Fruit fly (Drosophila melanogaster): ENCODE measurements around the gene CG33229.
A peak's percentile ranks its signal among the peaks of the same experiment; 100 is the strongest.

CG33229 gene

DNA sequence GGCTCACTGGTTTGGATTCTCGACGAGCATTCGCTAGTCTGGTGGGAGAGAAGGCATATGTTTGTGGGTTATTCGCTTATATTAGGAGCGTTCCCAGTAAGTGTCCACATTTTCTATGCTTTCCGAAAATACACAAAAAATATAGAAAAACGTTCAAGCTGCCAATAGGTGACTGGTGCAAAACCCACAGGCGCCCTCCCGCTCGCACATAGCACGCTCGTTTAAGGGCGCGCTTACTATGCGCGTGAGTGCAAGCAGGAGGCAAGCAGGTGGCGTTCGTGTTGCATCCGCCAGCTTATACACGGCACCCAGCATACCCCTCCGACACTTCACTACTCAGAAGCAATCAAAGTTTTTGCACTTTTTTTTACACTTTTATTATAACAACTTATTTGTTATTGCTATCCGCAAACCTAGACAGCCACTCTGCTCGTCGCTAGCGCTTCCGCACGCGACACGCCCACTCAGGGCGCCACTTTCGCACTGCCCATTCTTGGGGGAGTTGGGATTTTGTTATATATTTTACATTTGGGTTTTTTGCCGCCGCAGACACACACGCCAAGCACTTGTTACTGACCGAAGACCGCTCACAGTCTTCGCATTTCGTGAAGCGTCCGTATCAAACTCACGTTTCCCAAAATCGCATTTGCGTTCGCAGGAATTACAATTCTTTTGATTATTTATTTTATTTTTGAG lies 24.5 kb upstream of the CG33229 start (continued):
- no peak for TF ChIP-seq Fer3 (tag; optimal IDR thresholded peaks at IDR 0.05)
- TF ChIP-seq CG11085 (GFP tag; IDR thresholded peaks at IDR 0.05): no peak
- TF ChIP-seq CG17361 (GFP tag; IDR thresholded peaks at IDR 0.05): no peak
- TF ChIP-seq gcm (GFP tag; optimal IDR thresholded peaks at IDR 0.05): no peak
- TF ChIP-seq NC2α (GFP tag; optimal IDR thresholded peaks at IDR 0.05): no peak
- no peak for TF ChIP-seq sima (GFP tag; optimal IDR thresholded peaks at IDR 0.05)
- no peak for TF ChIP-seq ems (GFP tag; optimal IDR thresholded peaks at IDR 0.05)
- no peak for TF ChIP-seq pb (GFP tag; optimal IDR thresholded peaks at IDR 0.05)
- TF ChIP-seq CG10267 (tag; optimal IDR thresholded peaks at IDR 0.05): no peak
- no peak for TF ChIP-seq H15 (GFP tag; IDR thresholded peaks at IDR 0.05)
- TF ChIP-seq rib (GFP tag; IDR thresholded peaks at IDR 0.05): peak; percentile 33; the same call in 1 of the 2 replicates
- TF ChIP-seq psq (GFP tag; optimal IDR thresholded peaks at IDR 0.05): no peak
- TF ChIP-seq sob (GFP tag; IDR thresholded peaks at IDR 0.05): peak; percentile 51
- TF ChIP-seq CG10654 (GFP tag; optimal IDR thresholded peaks at IDR 0.05): no peak
- no peak for TF ChIP-seq nom (GFP tag; optimal IDR thresholded peaks at IDR 0.05)
- TF ChIP-seq CG4282 (GFP tag; optimal IDR thresholded peaks at IDR 0.05): no peak
- TF ChIP-seq CG9817 (tag; optimal IDR thresholded peaks at IDR 0.05): peak; percentile 35
- no peak for TF ChIP-seq CG4854 (GFP tag; optimal IDR thresholded peaks at IDR 0.05)
- TF ChIP-seq CG9876 (GFP tag; optimal IDR thresholded peaks at IDR 0.05): peak; percentile 30
- TF ChIP-seq CG12391 (tag; optimal IDR thresholded peaks at IDR 0.05): no peak
- peak; percentile 4 for TF ChIP-seq CG9609 (GFP tag; optimal IDR thresholded peaks at IDR 0.05)
- no peak for TF ChIP-seq CG16863 (GFP tag; optimal IDR thresholded peaks at IDR 0.05)
- TF ChIP-seq Myb (GFP tag; optimal IDR thresholded peaks at IDR 0.05): no peak
- TF ChIP-seq CG13624 (GFP tag; optimal IDR thresholded peaks at IDR 0.05): no peak
- no peak for TF ChIP-seq pan (optimal IDR thresholded peaks at IDR 0.05)
- TF ChIP-seq pan (GFP tag; optimal IDR thresholded peaks at IDR 0.05 in 1 of 2, IDR thresholded peaks at IDR 0.05 in 1 of 2): no peak
- peak; percentile 35 for TF ChIP-seq Dek (tag; optimal IDR thresholded peaks at IDR 0.05)
- no peak for TF ChIP-seq btn (GFP tag; optimal IDR thresholded peaks at IDR 0.05)
- TF ChIP-seq CG1792 (GFP tag; optimal IDR thresholded peaks at IDR 0.05): no peak
- TF ChIP-seq CG12219 (GFP tag; optimal IDR thresholded peaks at IDR 0.05): no peak
- no peak for TF ChIP-seq hbn (GFP tag; IDR thresholded peaks at IDR 0.05; ENCODE audit: partially characterized antibody)
- no peak for TF ChIP-seq dimm (GFP tag; IDR thresholded peaks at IDR 0.05)
- peak; percentile 23 for TF ChIP-seq Atf3 (GFP tag; optimal IDR thresholded peaks at IDR 0.05)
- TF ChIP-seq YL-1 (GFP tag; optimal IDR thresholded peaks at IDR 0.05): peak; percentile 87
- TF ChIP-seq CG14667 (GFP tag; IDR thresholded peaks at IDR 0.05): no peak
- TF ChIP-seq onecut (GFP tag; IDR thresholded peaks at IDR 0.05): peak; percentile 21; the same call in 1 of the 2 replicates
- TF ChIP-seq dati (GFP tag; IDR thresholded peaks at IDR 0.05): no peak
- TF ChIP-seq zfh2 (GFP tag; optimal IDR thresholded peaks at IDR 0.05): peak; percentile 25
- peak; percentile 42 for TF ChIP-seq Adf1 (GFP tag; IDR thresholded peaks at IDR 0.05)
- TF ChIP-seq Dbx (GFP tag; IDR thresholded peaks at IDR 0.05): peak; percentile 42; the same call in 1 of the 3 replicates
- TF ChIP-seq CG7786 (GFP tag; optimal IDR thresholded peaks at IDR 0.05): no peak
- no peak for TF ChIP-seq nau (GFP tag; optimal IDR thresholded peaks at IDR 0.05)
- TF ChIP-seq CG4404 (GFP tag; IDR thresholded peaks at IDR 0.05): peak; percentile 17; the same call in 1 of the 2 replicates
- TF ChIP-seq CG10431 (GFP tag; optimal IDR thresholded peaks at IDR 0.05): peak; percentile 42
- no peak for TF ChIP-seq vfl (GFP tag; optimal IDR thresholded peaks at IDR 0.05)
- TF ChIP-seq sens (GFP tag): no peak
- peak; percentile 4; the same call in 2 of the 3 replicates for TF ChIP-seq CG6791 (GFP tag; IDR thresholded peaks at IDR 0.05; ENCODE audit: partially characterized antibody)
- no peak for TF ChIP-seq Camta (GFP tag; optimal IDR thresholded peaks at IDR 0.05)
- peak; percentile 52; the same call in 1 of the 3 replicates for TF ChIP-seq ci (GFP tag; IDR thresholded peaks at IDR 0.05)
- no peak for TF ChIP-seq Usf (GFP tag; optimal IDR thresholded peaks at IDR 0.05)
- no peak for TF ChIP-seq grn (GFP tag; optimal IDR thresholded peaks at IDR 0.05)
- TF ChIP-seq Lpt (GFP tag; optimal IDR thresholded peaks at IDR 0.05): no peak

Data from whole organism, embryonic.